Worm (Caenorhabditis elegans) whole organism, mixed stage, embryonic: ENCODE measurements around the gene aat-8.

Experiments
- blmp-1 ChIP-seq: fragments of 150-350 bp; optimal IDR thresholded peaks from 2 replicates; lab custom pipeline; 2014; ENCODE audit warnings: missing biosample characterization, missing genetic modification characterization
- ces-1 ChIP-seq: fragments of 150-350 bp; optimal IDR thresholded peaks from 2 replicates; lab custom pipeline; 2014; ENCODE audit warnings: missing biosample characterization, missing genetic modification reagents, missing genetic modification characterization
- elt-1 ChIP-seq: sonication (generic microtip); optimal IDR thresholded peaks from 2 replicates; lab custom pipeline; 2017; ENCODE audit warnings: missing genetic modification characterization, mild to moderate bottlenecking, missing compliant biosample characterization, antibody characterized with exemption, moderate library complexity, borderline replicate concordance; ENCODE audit not compliant: insufficient read depth
- elt-3 ChIP-seq: fragments of 150-350 bp; optimal IDR thresholded peaks from 2 replicates; lab custom pipeline; 2014; ENCODE audit warnings: missing biosample characterization, missing genetic modification characterization
- lsy-2 ChIP-seq: fragments of 150-350 bp; optimal IDR thresholded peaks from 2 replicates; lab custom pipeline; 2014; ENCODE audit warnings: missing biosample characterization, missing genetic modification characterization
- mep-1 ChIP-seq: fragments of 150-350 bp; optimal IDR thresholded peaks from 2 replicates; lab custom pipeline; 2017; ENCODE audit warnings: missing biosample characterization, missing genetic modification reagents, missing genetic modification characterization, inconsistent platforms
- nhr-28 ChIP-seq: fragments of 150-350 bp; optimal IDR thresholded peaks from 2 replicates; lab custom pipeline; 2014; ENCODE audit warnings: missing biosample characterization, missing genetic modification characterization
- snpc-4 ChIP-seq: fragments of 150-350 bp; optimal IDR thresholded peaks from 2 replicates; lab custom pipeline; 2014; ENCODE audit warnings: missing biosample characterization, missing genetic modification characterization
- tbx-8 ChIP-seq: fragments of 200-800 bp; sonication (Bioruptor generic); optimal IDR thresholded peaks from 2 replicates; lab custom pipeline; 2018; ENCODE audit warnings: mild to moderate bottlenecking, missing genetic modification characterization, moderate library complexity, missing compliant biosample characterization
- unc-39 ChIP-seq: fragments of 150-350 bp; optimal IDR thresholded peaks from 2 replicates; lab custom pipeline; 2014; ENCODE audit warnings: missing biosample characterization, missing genetic modification characterization
- zip-8 ChIP-seq: fragments of 150-350 bp; optimal IDR thresholded peaks from 2 replicates; lab custom pipeline; 2014; ENCODE audit warnings: missing biosample characterization, missing genetic modification characterization
- ztf-11 ChIP-seq: fragments of 150-350 bp; optimal IDR thresholded peaks from 2 replicates; lab custom pipeline; 2014; ENCODE audit warnings: missing biosample characterization, missing genetic modification characterization

- TF ChIP-seq snpc-4 (tag; lab: Kevin White, UChicago) (no peak), blmp-1 (tag; lab: Kevin White, UChicago) (no peak), elt-3 (tag; lab: Kevin White, UChicago) (no peak), nhr-28 (tag; lab: Kevin White, UChicago) (no peak), lsy-2 (no peak), zip-8 (tag; lab: Kevin White, UChicago) (no peak), ztf-11 (no peak), unc-39 (tag; lab: Kevin White, UChicago) (no peak), elt-1 (no peak), ces-1 (peak; percentile 86), tbx-8 (GFP tag; lab: Kevin White, UChicago) (no peak), mep-1 (tag; lab: Kevin White, UChicago) (no peak)
Observed at ce11 chrIV:3847489-3847888, 17.4 kb downstream of the aat-8 start.
